Fruit fly (Drosophila melanogaster) whole organism, wandering third instar larva: ENCODE measurements around the gene TBC1D5.

Experiments
- Dif ChIP-seq: fragments of 200-275, 200-300 bp; sonication (Bioruptor generic); optimal IDR thresholded peaks from 2 replicates; lab custom pipeline; 2018; ENCODE audit warnings: missing biosample characterization, missing genetic modification characterization; ENCODE audit not compliant: partially characterized antibody
- HLH106 ChIP-seq: fragments of 200-800 bp; optimal IDR thresholded peaks from 3 replicates; lab custom pipeline; 2019; ENCODE audit warnings: missing biosample characterization, mild to moderate bottlenecking, missing genetic modification characterization, moderate library complexity
- Rel ChIP-seq, 2 experiments: fragments of 200-800 bp; sonication (Bioruptor generic) in 1 of 2; optimal IDR thresholded peaks; 2 replicates in 1 of 2; 3 replicates in 1 of 2; lab custom pipeline; 2016 to 2019; ENCODE audit warnings: mild to moderate bottlenecking in 2 of 2, missing biosample characterization in 2 of 2, missing genetic modification characterization in 2 of 2, moderate library complexity in 1 of 2
- br ChIP-seq: fragments of 200-800 bp; sonication (Bioruptor generic); optimal IDR thresholded peaks from 2 replicates; lab custom pipeline; 2016; ENCODE audit warnings: missing biosample characterization, missing genetic modification characterization

- TF ChIP-seq HLH106 (tag; lab: Kevin White, UChicago) (no peak), Rel (GFP tag; optimal IDR thresholded peaks at IDR 0.05; lab: Kevin White, UChicago) (no peak), Rel (tag; optimal IDR thresholded peaks at IDR 0.05; lab: Kevin White, UChicago) (no peak), br (GFP tag; lab: Kevin White, UChicago) (no peak), Dif (GFP tag; lab: Kevin White, UChicago) (no peak)
These were observed 10.1 kb downstream of the TBC1D5 start for dm6 chr3R:13261706-13262105.
